Fruit fly (Drosophila melanogaster) Kc167 (cell line): Measurements from ENCODE around the gene CG31875.

Experiments
- Myc ChIP-seq: fragments of >200 bp; optimal IDR thresholded peaks from 2 replicates; lab custom pipeline; 2017; ENCODE audit warnings: missing external identifiers
- Sin3A ChIP-seq: fragments of >200 bp; optimal IDR thresholded peaks from 2 replicates; lab custom pipeline; 2018; ENCODE audit warnings: missing external identifiers
- h ChIP-seq: fragments of >200 bp; optimal IDR thresholded peaks from 3 replicates; lab custom pipeline; 2018; ENCODE audit warnings: missing external identifiers
- insv ChIP-seq: fragments of >200 bp; optimal IDR thresholded peaks from 3 replicates; lab custom pipeline; 2018; ENCODE audit warnings: missing external identifiers
- psq ChIP-seq: fragments of >200 bp; optimal IDR thresholded peaks from 2 replicates; lab custom pipeline; 2017; ENCODE audit warnings: missing external identifiers
- ttk ChIP-seq: sonication (Bioruptor generic); optimal IDR thresholded peaks from 2 replicates; lab custom pipeline; 2017; ENCODE audit warnings: missing external identifiers

CG31875 gene

dm6 chr2L:9996553-9996952 is 6.0 kb downstream of the CG31875 start:
- no peak for TF ChIP-seq h (lab: Kevin White, UChicago)
- no peak for TF ChIP-seq Myc (lab: Kevin White, UChicago)
- TF ChIP-seq insv (lab: Kevin White, UChicago), result no peak
- no peak for TF ChIP-seq Sin3A (lab: Kevin White, UChicago)
- no peak for TF ChIP-seq ttk (lab: Kevin White, UChicago)
- TF ChIP-seq psq, result no peak

- no peak for TF ChIP-seq Myc (lab: Kevin White, UChicago)
- TF ChIP-seq psq, result no peak
- TF ChIP-seq h (lab: Kevin White, UChicago), result no peak
- TF ChIP-seq ttk (lab: Kevin White, UChicago), result no peak
- no peak for TF ChIP-seq Sin3A (lab: Kevin White, UChicago)
Observed at dm6 chr2L:9994382-9994781, 8.2 kb downstream of the CG31875 start.

dm6 chr2L:9989846-9990506 is 12.6 kb downstream of the CG31875 start:
- no peak for TF ChIP-seq insv (lab: Kevin White, UChicago)
- TF ChIP-seq ttk (lab: Kevin White, UChicago), result no peak
- no peak for TF ChIP-seq psq
- no peak for TF ChIP-seq h (lab: Kevin White, UChicago)
- TF ChIP-seq Sin3A (lab: Kevin White, UChicago), result no peak

DNA sequence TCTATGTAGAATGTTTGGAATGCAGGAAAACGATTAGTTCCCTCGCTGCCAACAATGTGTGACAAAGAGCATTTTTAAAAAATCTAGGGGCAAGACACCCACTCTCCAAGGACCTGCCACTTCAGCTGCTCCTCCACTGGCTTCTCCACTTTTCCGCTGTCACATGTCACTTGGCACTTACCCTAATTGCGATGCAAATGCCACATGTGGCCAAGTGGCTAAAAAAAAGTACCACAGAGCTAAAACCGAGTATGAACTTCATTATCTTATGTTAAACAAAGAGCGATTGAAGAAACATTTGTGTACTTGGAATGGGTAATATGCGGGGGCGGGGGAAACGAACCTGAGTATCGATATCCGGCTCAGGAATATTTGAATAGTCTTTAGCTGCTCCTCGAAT is 13.3 kb downstream of the CG31875 start:
- TF ChIP-seq Myc (lab: Kevin White, UChicago), result no peak

DNA sequence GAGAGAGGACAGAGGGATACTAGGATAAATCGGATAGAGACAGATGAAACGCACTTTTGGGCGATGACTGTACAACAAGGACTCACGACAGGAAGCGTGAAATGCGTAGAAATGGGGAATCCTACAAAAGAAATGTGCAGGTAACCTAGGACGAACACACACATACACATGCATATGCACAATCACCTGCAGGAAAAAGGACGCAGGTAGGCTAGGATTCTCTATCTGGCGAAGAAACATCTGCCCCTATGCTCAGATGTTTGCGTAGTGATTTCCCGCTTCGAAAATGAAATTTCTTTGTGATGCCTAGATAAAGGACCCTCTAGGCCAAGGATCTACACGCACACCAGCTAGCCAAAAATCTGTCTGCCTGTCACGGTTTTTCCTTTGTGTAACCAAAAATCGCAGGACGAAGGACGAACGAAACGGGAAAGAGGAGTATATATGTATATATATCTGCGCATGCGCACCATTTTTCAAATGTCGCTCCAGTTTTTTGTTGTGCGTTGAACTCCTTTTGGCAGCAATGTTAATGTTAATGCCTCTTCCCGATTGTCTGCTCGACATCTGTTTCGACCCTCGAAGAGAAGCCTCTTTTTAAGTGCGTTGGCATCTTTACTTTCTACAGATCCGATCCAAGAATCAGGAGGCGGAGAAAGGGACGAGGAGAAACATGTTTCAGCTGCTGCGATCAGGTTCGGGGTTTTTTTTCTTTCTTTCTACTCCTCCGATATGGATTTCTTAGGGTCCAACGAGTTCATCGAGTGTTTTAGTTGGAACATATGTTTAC is 14.1 kb downstream of the CG31875 start:
- no peak for TF ChIP-seq Myc (lab: Kevin White, UChicago)
- TF ChIP-seq psq, result no peak
- TF ChIP-seq insv (lab: Kevin White, UChicago), result no peak
- no peak for TF ChIP-seq Sin3A (lab: Kevin White, UChicago)
- no peak for TF ChIP-seq h (lab: Kevin White, UChicago)
- no peak for TF ChIP-seq ttk (lab: Kevin White, UChicago)

- no peak for TF ChIP-seq Sin3A (lab: Kevin White, UChicago)
- TF ChIP-seq psq, result no peak
- TF ChIP-seq ttk (lab: Kevin White, UChicago), result no peak
- no peak for TF ChIP-seq h (lab: Kevin White, UChicago)
- TF ChIP-seq Myc (lab: Kevin White, UChicago), result no peak
- no peak for TF ChIP-seq insv (lab: Kevin White, UChicago)
Observed at dm6 chr2L:9986402-9987350, 15.9 kb downstream of the CG31875 start.

- no peak for TF ChIP-seq Myc (lab: Kevin White, UChicago)
- no peak for TF ChIP-seq h (lab: Kevin White, UChicago)
- TF ChIP-seq ttk (lab: Kevin White, UChicago), result no peak
- no peak for TF ChIP-seq Sin3A (lab: Kevin White, UChicago)
Observed at dm6 chr2L:9984078-9984772, 18.3 kb downstream of the CG31875 start, which contains the start of gene bib. Gene bib (plus strand): TSS chr2L:9984645.

dm6 chr2L:9982516-9982915 is 20.0 kb downstream of the CG31875 start:
- no peak for TF ChIP-seq insv (lab: Kevin White, UChicago)
- no peak for TF ChIP-seq psq
- TF ChIP-seq h (lab: Kevin White, UChicago), result no peak
- TF ChIP-seq Sin3A (lab: Kevin White, UChicago), result no peak
- no peak for TF ChIP-seq ttk (lab: Kevin White, UChicago)
- TF ChIP-seq Myc (lab: Kevin White, UChicago), result no peak

DNA sequence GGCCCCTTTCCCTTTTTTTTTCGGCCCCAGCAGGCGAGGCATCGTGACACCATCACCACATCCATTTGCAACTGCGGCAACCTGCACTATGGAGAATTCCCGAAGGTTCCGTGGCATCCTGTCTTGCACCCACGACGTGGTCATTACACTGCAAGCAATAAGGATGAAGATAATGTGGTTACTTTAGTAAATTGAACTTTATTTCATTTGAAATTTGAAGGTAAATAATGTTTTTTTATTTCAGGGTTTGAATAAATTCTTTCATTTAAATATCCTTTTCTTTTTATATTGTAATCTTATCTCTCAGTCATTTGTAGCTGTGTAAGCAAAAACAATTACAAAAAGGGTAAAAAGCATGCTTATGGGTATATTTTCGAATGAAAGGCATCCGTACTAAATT is 20.7 kb downstream of the CG31875 start:
- TF ChIP-seq Sin3A (lab: Kevin White, UChicago) (no peak), h (lab: Kevin White, UChicago) (no peak), psq (no peak), insv (lab: Kevin White, UChicago) (no peak), Myc (lab: Kevin White, UChicago) (no peak), ttk (lab: Kevin White, UChicago) (no peak)

DNA sequence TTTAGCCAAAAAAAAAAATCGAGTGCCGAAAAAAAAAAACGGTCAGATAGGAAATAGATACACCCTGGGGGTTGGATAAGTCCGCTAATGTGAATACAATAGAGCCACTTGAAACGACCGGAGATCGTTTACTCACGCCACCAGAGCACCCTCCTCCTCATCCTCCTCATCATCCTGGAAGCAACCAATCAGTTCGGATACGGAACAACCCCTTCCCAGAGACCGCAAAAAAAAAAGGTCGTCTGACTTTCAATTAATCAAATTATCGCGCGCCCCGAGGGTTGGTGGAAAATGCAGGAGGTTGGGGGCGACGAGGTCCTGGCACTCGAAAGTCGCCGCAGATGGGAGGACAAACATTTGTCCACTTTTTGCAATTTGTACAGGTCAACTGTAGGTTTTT is 29.9 kb downstream of the CG31875 start:
- no peak for TF ChIP-seq Sin3A (lab: Kevin White, UChicago)
- no peak for TF ChIP-seq Myc (lab: Kevin White, UChicago)
- TF ChIP-seq insv (lab: Kevin White, UChicago), result no peak
- TF ChIP-seq h (lab: Kevin White, UChicago), result no peak
- no peak for TF ChIP-seq ttk (lab: Kevin White, UChicago)
- TF ChIP-seq psq, result no peak
